Worm (Caenorhabditis elegans) whole organism, L4/young adult: ENCODE measurements around the gene B0462.5.

ENCODE experiments used
- W03F9.2 ChIP-seq: fragments of 150-350 bp; optimal IDR thresholded peaks from 2 replicates; lab custom pipeline; 2014; ENCODE audit warnings: missing biosample characterization, missing genetic modification characterization
- him-1 ChIP-seq: sonication (generic microtip); optimal IDR thresholded peaks from 2 replicates; lab custom pipeline; 2016; ENCODE audit warnings: missing genotype, missing genetic modification reagents, missing genetic modification characterization, missing compliant biosample characterization

DNA sequence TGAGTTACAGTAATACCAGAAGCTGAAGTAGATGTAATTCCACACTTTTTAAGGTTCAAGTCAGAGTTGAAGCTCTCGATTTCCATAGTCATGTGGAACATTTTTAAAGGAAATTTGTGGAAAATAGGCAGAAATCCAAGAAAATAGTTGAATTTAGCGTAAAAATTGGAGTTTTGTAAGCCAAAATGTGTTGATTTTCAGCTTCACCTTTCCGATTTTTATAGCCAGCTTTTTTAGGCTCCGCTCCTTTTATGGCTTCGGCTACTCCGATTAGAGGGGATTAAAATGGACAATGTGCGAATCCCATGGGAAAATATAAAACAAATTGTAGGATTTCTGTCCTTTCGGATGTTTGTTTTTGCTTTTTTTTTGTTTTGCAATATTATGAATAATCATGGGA is 45.2 kb upstream of the B0462.5 start, which contains the start of gene C08E8.6:
- TF ChIP-seq him-1 (tag; lab: Kevin White, UChicago) (no peak), W03F9.2 (tag; lab: Kevin White, UChicago) (no peak)
